Fruit fly (Drosophila melanogaster) Kc167 (cell line): Measurements from ENCODE around the gene MCU.

Source experiments
- Myc ChIP-seq: fragments of >200 bp; optimal IDR thresholded peaks from 2 replicates; lab custom pipeline; 2017; ENCODE audit warnings: missing external identifiers
- psq ChIP-seq: fragments of >200 bp; optimal IDR thresholded peaks from 2 replicates; lab custom pipeline; 2017; ENCODE audit warnings: missing external identifiers

dm6 chr3L:6561052-6561451 lies 10.5 kb downstream of the MCU start:
- TF ChIP-seq psq (lab: Kevin White, UChicago), result no peak
- no peak for TF ChIP-seq Myc
